Fruit fly (Drosophila melanogaster): Measurements from ENCODE around the gene CG12237.

- TF ChIP-seq br (GFP tag; optimal IDR thresholded peaks at IDR 0.05) (no peak), usp (GFP tag; optimal IDR thresholded peaks at IDR 0.05) (no peak), h (GFP tag; optimal IDR thresholded peaks at IDR 0.05) (no peak), HLH106 (tag; optimal IDR thresholded peaks at IDR 0.05) (no peak)
These were observed 26.5 kb downstream of the CG12237 start, which contains the start of gene CG14210 for dm6 chrX:19615990-19616663.

Measured in whole organism, wandering third instar larva.